Worm (Caenorhabditis elegans): ENCODE results near the gene F26F12.4.

- TF ChIP-seq W03F9.2 (tag; optimal IDR thresholded peaks at IDR 0.05) (no peak), him-1 (tag; optimal IDR thresholded peaks at IDR 0.05) (no peak)
These were observed 36.3 kb downstream of the F26F12.4 start for ce11 chrV:5832799-5833198.

All from whole organism, L4/young adult.